Fruit fly (Drosophila melanogaster) whole organism, embryonic: ENCODE results near the gene CG14636.

Experiments used
- CG10543 ChIP-seq: fragments of 200-800 bp; sonication (Bioruptor generic); optimal IDR thresholded peaks from 3 replicates; lab custom pipeline; 2017; ENCODE audit warnings: missing biosample characterization, mild to moderate bottlenecking, missing genetic modification characterization, moderate library complexity
- CG11504 ChIP-seq: fragments of 200-800 bp; sonication (Bioruptor generic); optimal IDR thresholded peaks from 3 replicates; lab custom pipeline; 2019; ENCODE audit warnings: missing biosample characterization, mild to moderate bottlenecking, missing genetic modification characterization, moderate library complexity
- CG12104 ChIP-seq: fragments of 200-800 bp; sonication (Bioruptor generic); optimal IDR thresholded peaks from 3 replicates; lab custom pipeline; 2016; ENCODE audit warnings: missing biosample characterization, missing genetic modification characterization
- CG12219 ChIP-seq: fragments of 200-800 bp; sonication (Bioruptor generic); optimal IDR thresholded peaks from 3 replicates; lab custom pipeline; 2018; ENCODE audit warnings: missing biosample characterization, mild to moderate bottlenecking, missing genetic modification characterization
- CG16779 ChIP-seq: fragments of 200-800 bp; sonication (Bioruptor generic); IDR thresholded peaks from 2 replicates; pipeline ENCODE4 v1.3.6; 2022; ENCODE audit warnings: missing biosample characterization, missing genetic modification characterization
- CG17361 ChIP-seq: fragments of 200-800 bp; sonication (Bioruptor generic); IDR thresholded peaks from 3 replicates; pipeline ENCODE4 v1.3.6; 2022; ENCODE audit warnings: missing biosample characterization, missing genetic modification characterization
- CG32772 ChIP-seq: fragments of 200-800 bp; sonication (Bioruptor generic); IDR thresholded peaks from 2 replicates; pipeline ENCODE4 v1.3.6; 2022; ENCODE audit warnings: missing biosample characterization, missing genetic modification characterization
- CG4328 ChIP-seq: fragments of 200-800 bp; sonication (Bioruptor generic); optimal IDR thresholded peaks from 3 replicates; lab custom pipeline; 2017; ENCODE audit warnings: missing biosample characterization, missing genetic modification reagents, missing genetic modification characterization
- CG4360 ChIP-seq: fragments of 200-800 bp; sonication (Bioruptor generic); IDR thresholded peaks from 2 replicates; pipeline ENCODE4 v1.3.6; 2022; ENCODE audit warnings: missing biosample characterization, missing genetic modification characterization
- CG43689 ChIP-seq: fragments of 200-800 bp; sonication (Bioruptor generic); IDR thresholded peaks from 2 replicates; pipeline ENCODE4 v1.3.6; 2022; ENCODE audit warnings: missing biosample characterization, missing genetic modification characterization
- CG6272 ChIP-seq: fragments of 200-800 bp; sonication (Bioruptor generic); IDR thresholded peaks from 2 replicates; pipeline ENCODE4 v1.3.6; 2022; ENCODE audit warnings: missing biosample characterization, missing genetic modification characterization
- CG6683 ChIP-seq: fragments of 200-800 bp; sonication (Bioruptor generic); optimal IDR thresholded peaks from 2 replicates; lab custom pipeline; 2017; ENCODE audit warnings: missing biosample characterization, mild to moderate bottlenecking, missing genetic modification characterization, missing genetic modification reagents
- CG6689 ChIP-seq: fragments of 200-800 bp; sonication (Bioruptor generic); IDR thresholded peaks from 2 replicates; pipeline ENCODE4 v1.3.6; 2022; ENCODE audit warnings: missing biosample characterization, missing genetic modification characterization
- CG7928 ChIP-seq: fragments of 200-800 bp; sonication (Bioruptor generic); optimal IDR thresholded peaks from 2 replicates; lab custom pipeline; 2017; ENCODE audit warnings: missing biosample characterization, mild to moderate bottlenecking, missing genetic modification characterization
- D19A ChIP-seq: fragments of 200-800 bp; optimal IDR thresholded peaks from 3 replicates; lab custom pipeline; 2019; ENCODE audit warnings: missing biosample characterization, mild to moderate bottlenecking, missing genetic modification characterization, moderate library complexity
- Dll ChIP-seq: fragments of 200-800 bp; sonication (Bioruptor generic); IDR thresholded peaks from 4 replicates; pipeline ENCODE4 v1.3.6; 2022; ENCODE audit warnings: missing biosample characterization, missing genetic modification characterization; ENCODE audit not compliant: partially characterized antibody
- H15 ChIP-seq: fragments of 200-800 bp; sonication (Bioruptor generic); IDR thresholded peaks from 3 replicates; pipeline ENCODE4 v1.3.6; 2022; ENCODE audit warnings: missing biosample characterization, missing genetic modification characterization
- HLH4C ChIP-seq: fragments of 200-800 bp; sonication (Bioruptor generic); IDR thresholded peaks from 3 replicates; pipeline ENCODE4 v1.3.6; 2022; ENCODE audit warnings: missing biosample characterization, missing genetic modification characterization; ENCODE audit not compliant: partially characterized antibody
- HLHmδ ChIP-seq: fragments of 200-800 bp; sonication (Bioruptor generic); optimal IDR thresholded peaks from 2 replicates; lab custom pipeline; 2018; ENCODE audit warnings: missing biosample characterization, mild to moderate bottlenecking, missing genetic modification characterization, moderate library complexity
- Hr51 ChIP-seq, 2 experiments: fragments of 200-800 bp; sonication (Bioruptor generic); optimal IDR thresholded peaks; 2 replicates in 1 of 2; 3 replicates in 1 of 2; lab custom pipeline; 2016 to 2018; ENCODE audit warnings: missing biosample characterization in 2 of 2, missing genetic modification characterization in 2 of 2, mild to moderate bottlenecking in 1 of 2, moderate library complexity in 1 of 2
- MESR4 ChIP-seq: fragments of 200-800 bp; sonication (Bioruptor generic); optimal IDR thresholded peaks from 2 replicates; lab custom pipeline; 2018; ENCODE audit warnings: missing biosample characterization, mild to moderate bottlenecking, missing genetic modification characterization, moderate library complexity
- Med ChIP-seq: fragments of 200-800 bp; sonication (Bioruptor generic); peaks from one replicate; lab custom pipeline; 2016; ENCODE audit warnings: missing biosample characterization, missing genetic modification characterization, mild to moderate bottlenecking, inconsistent platforms, moderate library complexity
- Neu2 ChIP-seq: fragments of 200-800 bp; sonication (Bioruptor generic); optimal IDR thresholded peaks from 3 replicates; lab custom pipeline; 2016; ENCODE audit warnings: missing biosample characterization, missing genetic modification characterization, borderline replicate concordance
- Scr ChIP-seq: fragments of 200-800 bp; sonication (Bioruptor generic); IDR thresholded peaks from 2 replicates; pipeline ENCODE4 v1.3.6; 2022; ENCODE audit warnings: missing biosample characterization, missing genetic modification characterization; ENCODE audit not compliant: partially characterized antibody
- Six4 ChIP-seq: fragments of 200-800 bp; sonication (Bioruptor generic); optimal IDR thresholded peaks from 2 replicates; lab custom pipeline; 2016; ENCODE audit warnings: missing biosample characterization, missing genetic modification characterization
- TFAM ChIP-seq: fragments of 200-800 bp; sonication (Bioruptor generic); optimal IDR thresholded peaks from 2 replicates; lab custom pipeline; 2017; ENCODE audit warnings: missing biosample characterization, missing genetic modification characterization, inconsistent platforms
- abd-A ChIP-seq: fragments of 200-800 bp; sonication (Bioruptor generic); optimal IDR thresholded peaks from 3 replicates; lab custom pipeline; 2019; ENCODE audit warnings: missing biosample characterization, mild to moderate bottlenecking, missing genetic modification characterization, moderate library complexity
- ara ChIP-seq: fragments of 200-800 bp; sonication (Bioruptor generic); IDR thresholded peaks from 2 replicates; pipeline ENCODE4 v1.3.6; 2022; ENCODE audit warnings: missing biosample characterization, missing genetic modification characterization
- bcd ChIP-seq: fragments of 200-800 bp; sonication (Bioruptor generic); optimal IDR thresholded peaks from 2 replicates; lab custom pipeline; 2017; ENCODE audit warnings: missing biosample characterization, mild to moderate bottlenecking, missing genetic modification characterization
- cg ChIP-seq: fragments of 200-800 bp; sonication (Bioruptor generic); optimal IDR thresholded peaks from 3 replicates; lab custom pipeline; 2019; ENCODE audit warnings: missing biosample characterization, mild to moderate bottlenecking, missing genetic modification characterization, moderate library complexity
- chm ChIP-seq: fragments of 200-800 bp; sonication (Bioruptor generic); IDR thresholded peaks from 2 replicates; pipeline ENCODE4 v1.3.6; 2022; ENCODE audit warnings: missing biosample characterization, missing genetic modification characterization
- danr ChIP-seq: fragments of 200-800 bp; sonication (Bioruptor generic); IDR thresholded peaks from 2 replicates; pipeline ENCODE4 v1.3.6; 2022; ENCODE audit warnings: missing biosample characterization, missing genetic modification characterization
- disco-r ChIP-seq: fragments of 200-800 bp; sonication (Bioruptor generic); optimal IDR thresholded peaks from 2 replicates; lab custom pipeline; 2016; ENCODE audit warnings: missing biosample characterization, missing genetic modification characterization
- dmrt11E ChIP-seq: fragments of 200-800 bp; sonication (Bioruptor generic); optimal IDR thresholded peaks from 3 replicates; lab custom pipeline; 2018; ENCODE audit warnings: missing biosample characterization, mild to moderate bottlenecking, missing genetic modification characterization, moderate library complexity
- ems ChIP-seq: fragments of 200-800 bp; sonication (Bioruptor generic); optimal IDR thresholded peaks from 3 replicates; lab custom pipeline; 2016; ENCODE audit warnings: missing biosample characterization, missing genetic modification characterization
- gcm ChIP-seq: fragments of 200-800 bp; sonication (Bioruptor generic); optimal IDR thresholded peaks from 2 replicates; lab custom pipeline; 2019; ENCODE audit warnings: missing biosample characterization, mild to moderate bottlenecking, missing genetic modification characterization, moderate library complexity
- grn ChIP-seq: fragments of 200-800 bp; sonication (Bioruptor generic); optimal IDR thresholded peaks from 3 replicates; lab custom pipeline; 2017; ENCODE audit warnings: missing biosample characterization, missing genetic modification characterization
- insv ChIP-seq, 2 experiments: fragments of 200-800 bp; sonication (Bioruptor generic); optimal IDR thresholded peaks; 3 replicates each; lab custom pipeline; 2016 to 2018; ENCODE audit warnings: missing biosample characterization in 2 of 2, missing genetic modification characterization in 2 of 2
- jigr1 ChIP-seq: fragments of 200-800 bp; sonication (Bioruptor generic); IDR thresholded peaks from 3 replicates; pipeline ENCODE4 v1.3.6; 2022; ENCODE audit warnings: missing biosample characterization, missing genetic modification characterization
- maf-S ChIP-seq: fragments of 200-800 bp; sonication (Bioruptor generic); optimal IDR thresholded peaks from 2 replicates; lab custom pipeline; 2016; ENCODE audit warnings: missing biosample characterization, missing genetic modification characterization
- nom ChIP-seq: fragments of 200-800 bp; sonication (Bioruptor generic); optimal IDR thresholded peaks from 2 replicates; lab custom pipeline; 2017; ENCODE audit warnings: missing biosample characterization, missing genetic modification characterization, mild to moderate bottlenecking, moderate library complexity, missing genetic modification reagents
- onecut ChIP-seq: fragments of 200-800 bp; sonication (Bioruptor generic); IDR thresholded peaks from 2 replicates; pipeline ENCODE4 v1.3.6; 2022; ENCODE audit warnings: missing biosample characterization, missing genetic modification characterization
- pita ChIP-seq: fragments of 200-800 bp; sonication (Bioruptor generic); optimal IDR thresholded peaks from 2 replicates; lab custom pipeline; 2017; ENCODE audit warnings: missing biosample characterization, mild to moderate bottlenecking, missing genetic modification characterization
- pnt ChIP-seq: fragments of 200-800 bp; sonication (Bioruptor generic); optimal IDR thresholded peaks from 3 replicates; lab custom pipeline; 2016; ENCODE audit warnings: missing biosample characterization, missing genetic modification characterization
- schlank ChIP-seq: fragments of 200-800 bp; sonication (Bioruptor generic); optimal IDR thresholded peaks from 2 replicates; lab custom pipeline; 2018; ENCODE audit warnings: missing biosample characterization, mild to moderate bottlenecking, missing genetic modification characterization
- sens-2 ChIP-seq: fragments of 200-800 bp; sonication (Bioruptor generic); IDR thresholded peaks from 2 replicates; pipeline ENCODE4 v1.3.6; 2022; ENCODE audit warnings: missing biosample characterization, missing genetic modification characterization
- sima ChIP-seq: fragments of 200-800 bp; sonication (Bioruptor generic); optimal IDR thresholded peaks from 2 replicates; lab custom pipeline; 2016; ENCODE audit warnings: missing biosample characterization, missing genetic modification characterization
- toy ChIP-seq: fragments of 200-800 bp; sonication (Bioruptor generic); IDR thresholded peaks from 2 replicates; pipeline ENCODE4 v1.3.6; 2022; ENCODE audit warnings: missing biosample characterization, missing genetic modification characterization

CG14636 gene

DNA sequence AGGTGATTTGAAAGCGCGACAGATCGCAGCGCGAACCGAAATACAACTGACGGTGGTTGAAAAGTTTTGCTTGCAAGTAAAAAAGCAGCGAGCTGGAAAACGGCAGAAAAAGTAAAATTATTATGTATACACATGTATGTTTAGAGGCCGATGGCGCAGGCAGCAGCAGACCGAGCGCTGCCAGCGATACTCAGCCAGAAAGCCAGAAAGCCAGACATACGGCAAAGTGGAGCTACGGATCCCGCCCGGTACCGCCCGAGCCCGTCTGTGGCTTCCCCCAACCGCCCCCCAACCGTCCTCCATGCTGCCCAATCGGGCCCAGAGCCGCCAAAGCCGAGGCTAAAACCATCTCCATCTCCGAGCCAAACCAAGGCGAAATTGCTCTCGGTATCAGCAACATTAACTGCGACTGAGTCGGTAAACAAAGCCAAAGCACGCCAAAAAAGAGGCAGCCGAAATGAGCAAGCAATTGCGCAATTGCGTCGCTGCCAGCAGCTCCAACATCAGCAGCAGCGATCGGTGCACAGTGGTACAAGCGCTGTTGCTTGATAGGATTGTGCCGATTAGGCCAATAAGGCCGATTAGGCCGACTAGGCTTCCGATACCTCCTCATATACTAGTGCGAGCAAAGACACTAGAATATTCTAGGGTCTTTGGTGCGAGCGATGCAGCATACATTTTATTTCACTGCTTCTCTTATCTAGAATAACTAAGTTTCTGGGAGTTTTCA is at the start of gene CG14636 (continued):
- peak; percentile 44 for TF ChIP-seq maf-S (GFP tag; lab: Kevin White, UChicago)
- TF ChIP-seq D19A (tag; lab: Kevin White, UChicago): peak; percentile 33
- no peak for TF ChIP-seq CG43689
- no peak for TF ChIP-seq sima
- no peak for TF ChIP-seq CG7928 (GFP tag; lab: Kevin White, UChicago)
- TF ChIP-seq CG4360: no peak
- no peak for TF ChIP-seq Scr
- TF ChIP-seq Neu2 (GFP tag; lab: Kevin White, UChicago): peak; percentile 4
- no peak for TF ChIP-seq MESR4 (GFP tag; lab: Kevin White, UChicago)
- TF ChIP-seq gcm: peak; percentile 12
- TF ChIP-seq HLHmδ (GFP tag; lab: Kevin White, UChicago): no peak
- peak; percentile 96 for TF ChIP-seq Med
- TF ChIP-seq sens-2 (GFP tag; lab: Robert Waterston, UW): no peak
- TF ChIP-seq schlank (tag; lab: Kevin White, UChicago): peak; percentile 46
- TF ChIP-seq danr (GFP tag; lab: Robert Waterston, UW): peak; percentile 73
- TF ChIP-seq dmrt11E (tag; lab: Kevin White, UChicago): no peak
- TF ChIP-seq CG11504: peak; percentile 83
- TF ChIP-seq bcd (GFP tag; lab: Kevin White, UChicago): peak; percentile 71
- peak; percentile 56 for TF ChIP-seq onecut (GFP tag; lab: Robert Waterston, UW)
- TF ChIP-seq CG17361 (GFP tag; lab: Robert Waterston, UW): peak; percentile 54; the same call in 2 of the 3 replicates
- no peak for TF ChIP-seq Six4 (GFP tag; lab: Kevin White, UChicago)
- TF ChIP-seq CG32772 (GFP tag; lab: Robert Waterston, UW): peak; percentile 71
- TF ChIP-seq Dll (GFP tag; lab: Robert Waterston, UW): peak; percentile 48; the same call in 1 of the 4 replicates
- TF ChIP-seq jigr1: peak; percentile 67; the same call in 2 of the 3 replicates
- no peak for TF ChIP-seq abd-A (tag; lab: Kevin White, UChicago)
- TF ChIP-seq CG12104 (GFP tag; lab: Kevin White, UChicago): peak; percentile 22
- TF ChIP-seq cg (GFP tag; lab: Kevin White, UChicago): no peak
- peak; percentile 79 for TF ChIP-seq CG6689
- no peak; the same call in 1 of the 2 replicates for TF ChIP-seq chm
- 0 out of 2 replicates have a peak, but pooled peaks have one; percentile 57 for TF ChIP-seq CG16779 (GFP tag; lab: Robert Waterston, UW)
- TF ChIP-seq toy (GFP tag; lab: Robert Waterston, UW): 0 out of 2 replicates have a peak, but pooled peaks have one; percentile 15
- TF ChIP-seq CG6683: peak; percentile 48
- TF ChIP-seq CG12219 (GFP tag; lab: Kevin White, UChicago): peak; percentile 58
- 0 out of 3 replicates have a peak, but pooled peaks have one; percentile 49 for TF ChIP-seq H15 (GFP tag; lab: Robert Waterston, UW)
- peak; percentile 73 for TF ChIP-seq pnt (GFP tag; lab: Kevin White, UChicago)
- TF ChIP-seq CG6272: peak; percentile 68
- no peak for TF ChIP-seq TFAM (GFP tag; lab: Kevin White, UChicago)
- TF ChIP-seq grn (GFP tag; lab: Kevin White, UChicago): peak; percentile 14
- peak in 1 of 2 experiments; percentile 86 for TF ChIP-seq Hr51 (GFP tag; optimal IDR thresholded peaks at IDR 0.05; lab: Kevin White, UChicago)
- peak; percentile 49 for TF ChIP-seq ems (GFP tag; lab: Kevin White, UChicago)
- peak; percentile 44 for TF ChIP-seq disco-r (GFP tag; lab: Kevin White, UChicago)
- TF ChIP-seq ara (GFP tag; lab: Robert Waterston, UW): no peak
- TF ChIP-seq CG4328 (GFP tag; lab: Kevin White, UChicago): peak; percentile 64
- TF ChIP-seq insv (GFP tag; optimal IDR thresholded peaks at IDR 0.05; lab: Kevin White, UChicago): no peak
- TF ChIP-seq CG10543 (GFP tag; lab: Kevin White, UChicago): peak; percentile 92
- no peak for TF ChIP-seq pita
- peak; percentile 54; the same call in 1 of the 3 replicates for TF ChIP-seq HLH4C (GFP tag; lab: Robert Waterston, UW)
- TF ChIP-seq nom: peak; percentile 34
